Fruit fly (Drosophila melanogaster) whole organism, embryonic: ENCODE results near the gene pit.

Experiments
- Ada2b ChIP-seq: fragments of 200-800 bp; sonication (Bioruptor generic); IDR thresholded peaks from 2 replicates; pipeline ENCODE4 v1.3.6; 2022; ENCODE audit warnings: missing biosample characterization, missing genetic modification characterization
- CG11504 ChIP-seq: fragments of 200-800 bp; sonication (Bioruptor generic); optimal IDR thresholded peaks from 3 replicates; lab custom pipeline; 2019; ENCODE audit warnings: missing biosample characterization, mild to moderate bottlenecking, missing genetic modification characterization, moderate library complexity
- CG12236 ChIP-seq: fragments of 200-800 bp; sonication (Bioruptor generic); optimal IDR thresholded peaks from 2 replicates; lab custom pipeline; 2016; ENCODE audit warnings: missing biosample characterization, missing genetic modification characterization
- CG15269 ChIP-seq: fragments of 200-800 bp; sonication (Bioruptor generic); optimal IDR thresholded peaks from 2 replicates; lab custom pipeline; 2018; ENCODE audit warnings: missing biosample characterization, mild to moderate bottlenecking, missing genetic modification characterization, moderate library complexity
- CG17385 ChIP-seq: fragments of 200-800 bp; sonication (Bioruptor generic); optimal IDR thresholded peaks from 3 replicates; lab custom pipeline; 2018; ENCODE audit warnings: missing biosample characterization, mild to moderate bottlenecking, missing genetic modification characterization
- CG18476 ChIP-seq: fragments of 200-800 bp; sonication (Bioruptor generic); optimal IDR thresholded peaks from 2 replicates; lab custom pipeline; 2016; ENCODE audit warnings: missing biosample characterization, mild to moderate bottlenecking, missing genetic modification characterization
- CG2678 ChIP-seq: fragments of 200-800 bp; sonication (Bioruptor generic); optimal IDR thresholded peaks from 3 replicates; lab custom pipeline; 2019; ENCODE audit warnings: missing biosample characterization, mild to moderate bottlenecking, missing genetic modification characterization, moderate library complexity
- CG34376 ChIP-seq: fragments of 200-800 bp; sonication (Bioruptor generic); optimal IDR thresholded peaks from 2 replicates; lab custom pipeline; 2018; ENCODE audit warnings: missing biosample characterization, mild to moderate bottlenecking, missing genetic modification characterization
- CG5953 ChIP-seq: fragments of 200-800 bp; sonication (Bioruptor generic); IDR thresholded peaks from 2 replicates; pipeline ENCODE4 v1.3.6; 2022; ENCODE audit warnings: missing biosample characterization, missing genetic modification characterization
- CG6689 ChIP-seq: fragments of 200-800 bp; sonication (Bioruptor generic); IDR thresholded peaks from 2 replicates; pipeline ENCODE4 v1.3.6; 2022; ENCODE audit warnings: missing biosample characterization, missing genetic modification characterization
- CG6765 ChIP-seq: fragments of 200-800 bp; sonication (Bioruptor generic); optimal IDR thresholded peaks from 3 replicates; lab custom pipeline; 2017; ENCODE audit warnings: missing biosample characterization, mild to moderate bottlenecking, missing genetic modification characterization
- CG7271 ChIP-seq: fragments of 200-800 bp; sonication (Bioruptor generic); optimal IDR thresholded peaks from 2 replicates; lab custom pipeline; 2018; ENCODE audit warnings: missing biosample characterization, mild to moderate bottlenecking, missing genetic modification characterization, moderate library complexity
- CG7357 ChIP-seq: fragments of 200-800 bp; sonication (Bioruptor generic); IDR thresholded peaks from 3 replicates; pipeline ENCODE4 v1.3.6; 2022; ENCODE audit warnings: missing biosample characterization, missing genetic modification characterization
- CoRest ChIP-seq: fragments of 200-800 bp; sonication (Bioruptor generic); optimal IDR thresholded peaks from 3 replicates; lab custom pipeline; 2018; ENCODE audit warnings: missing biosample characterization, mild to moderate bottlenecking, missing genetic modification characterization, moderate library complexity
- Ets97D ChIP-seq: fragments of 200-800 bp; sonication (Bioruptor generic); optimal IDR thresholded peaks from 3 replicates; lab custom pipeline; 2016; ENCODE audit warnings: missing biosample characterization, missing genetic modification characterization
- HLH3B ChIP-seq: fragments of 200-800 bp; sonication (Bioruptor generic); IDR thresholded peaks from 2 replicates; pipeline ENCODE4 v1.3.6; 2022; ENCODE audit warnings: missing biosample characterization, missing genetic modification characterization
- HLHmδ ChIP-seq: fragments of 200-800 bp; sonication (Bioruptor generic); optimal IDR thresholded peaks from 2 replicates; lab custom pipeline; 2018; ENCODE audit warnings: missing biosample characterization, mild to moderate bottlenecking, missing genetic modification characterization, moderate library complexity
- Hr51 ChIP-seq, 2 experiments: fragments of 200-800 bp; sonication (Bioruptor generic); optimal IDR thresholded peaks; 2 replicates in 1 of 2; 3 replicates in 1 of 2; lab custom pipeline; 2016 to 2018; ENCODE audit warnings: missing biosample characterization in 2 of 2, missing genetic modification characterization in 2 of 2, mild to moderate bottlenecking in 1 of 2, moderate library complexity in 1 of 2
- Oaz ChIP-seq: fragments of 200-800 bp; sonication (Bioruptor generic); IDR thresholded peaks from 2 replicates; pipeline ENCODE4 v1.3.6; 2022; ENCODE audit warnings: missing biosample characterization, missing genetic modification characterization
- Oli ChIP-seq: fragments of 200-800 bp; sonication (Bioruptor generic); optimal IDR thresholded peaks from 2 replicates; lab custom pipeline; 2018; ENCODE audit warnings: missing biosample characterization, mild to moderate bottlenecking, missing genetic modification characterization, moderate library complexity
- Ptx1 ChIP-seq: fragments of 200-800 bp; sonication (Bioruptor generic); IDR thresholded peaks from 2 replicates; pipeline ENCODE4 v1.3.6; 2022; ENCODE audit warnings: missing biosample characterization, missing genetic modification characterization
- Scr ChIP-seq: fragments of 200-800 bp; sonication (Bioruptor generic); IDR thresholded peaks from 2 replicates; pipeline ENCODE4 v1.3.6; 2022; ENCODE audit warnings: missing biosample characterization, missing genetic modification characterization; ENCODE audit not compliant: partially characterized antibody
- Six4 ChIP-seq: fragments of 200-800 bp; sonication (Bioruptor generic); optimal IDR thresholded peaks from 2 replicates; lab custom pipeline; 2016; ENCODE audit warnings: missing biosample characterization, missing genetic modification characterization
- Stat92E ChIP-seq, 3 experiments: fragments of >200 bp in 2 of 3; fragments of 200-800 bp in 1 of 3; sonication (Bioruptor generic) in 1 of 3; optimal IDR thresholded peaks; 2 replicates each; lab custom pipeline; 2017 to 2019; ENCODE audit warnings: missing biosample characterization in 3 of 3, missing genetic modification characterization in 3 of 3, mild to moderate bottlenecking in 1 of 3, moderate library complexity in 1 of 3
- al ChIP-seq: fragments of 200-800 bp; sonication (Bioruptor generic); IDR thresholded peaks from 2 replicates; pipeline ENCODE4 v1.3.6; 2022; ENCODE audit warnings: missing biosample characterization, missing genetic modification characterization
- ap ChIP-seq: fragments of 200-800 bp; sonication (Bioruptor generic); IDR thresholded peaks from 2 replicates; pipeline ENCODE4 v1.3.6; 2022; ENCODE audit warnings: missing biosample characterization, missing genetic modification characterization
- caup ChIP-seq: fragments of 200-800 bp; sonication (Bioruptor generic); optimal IDR thresholded peaks from 3 replicates; lab custom pipeline; 2017; ENCODE audit warnings: missing biosample characterization, mild to moderate bottlenecking, missing genetic modification characterization, moderate library complexity; ENCODE audit not compliant: severe bottlenecking
- chinmo ChIP-seq: fragments of 200-800 bp; sonication (Bioruptor generic); IDR thresholded peaks from 4 replicates; pipeline ENCODE4 v1.3.6; 2022; ENCODE audit warnings: missing biosample characterization, missing genetic modification characterization; ENCODE audit not compliant: partially characterized antibody
- chm ChIP-seq: fragments of 200-800 bp; sonication (Bioruptor generic); IDR thresholded peaks from 2 replicates; pipeline ENCODE4 v1.3.6; 2022; ENCODE audit warnings: missing biosample characterization, missing genetic modification characterization
- crc ChIP-seq: fragments of 200-800 bp; sonication (Bioruptor generic); optimal IDR thresholded peaks from 2 replicates; lab custom pipeline; 2016; ENCODE audit warnings: missing biosample characterization, missing genetic modification characterization
- dmrt99B ChIP-seq: fragments of 200-800 bp; sonication (Bioruptor generic); optimal IDR thresholded peaks from 2 replicates; lab custom pipeline; 2018; ENCODE audit warnings: missing biosample characterization, mild to moderate bottlenecking, missing genetic modification characterization, moderate library complexity
- esg ChIP-seq: fragments of 200-800 bp; sonication (Bioruptor generic); conservative IDR thresholded peaks from 2 replicates; pipeline ENCODE4 v1.3.6; 2022; ENCODE audit warnings: missing biosample characterization, missing genetic modification characterization
- gem ChIP-seq: fragments of 200-800 bp; sonication (Bioruptor generic); optimal IDR thresholded peaks from 2 replicates; lab custom pipeline; 2019; ENCODE audit warnings: missing biosample characterization, mild to moderate bottlenecking, missing genetic modification characterization, moderate library complexity
- grn ChIP-seq: fragments of 200-800 bp; sonication (Bioruptor generic); optimal IDR thresholded peaks from 3 replicates; lab custom pipeline; 2017; ENCODE audit warnings: missing biosample characterization, missing genetic modification characterization
- kah ChIP-seq: fragments of 200-800 bp; sonication (Bioruptor generic); optimal IDR thresholded peaks from 2 replicates; lab custom pipeline; 2018; ENCODE audit warnings: missing biosample characterization, mild to moderate bottlenecking, missing genetic modification characterization
- kni ChIP-seq: fragments of 200-800 bp; sonication (Bioruptor generic); optimal IDR thresholded peaks from 3 replicates; lab custom pipeline; 2017; ENCODE audit warnings: mild to moderate bottlenecking, missing biosample characterization, missing genetic modification reagents, missing genetic modification characterization
- lilli ChIP-seq: fragments of 200-800 bp; sonication (Bioruptor generic); optimal IDR thresholded peaks from 3 replicates; lab custom pipeline; 2016; ENCODE audit warnings: missing biosample characterization, missing genetic modification characterization
- nom ChIP-seq: fragments of 200-800 bp; sonication (Bioruptor generic); optimal IDR thresholded peaks from 2 replicates; lab custom pipeline; 2017; ENCODE audit warnings: missing biosample characterization, missing genetic modification characterization, mild to moderate bottlenecking, moderate library complexity, missing genetic modification reagents
- pfk ChIP-seq: fragments of 200-800 bp; sonication (Bioruptor generic); optimal IDR thresholded peaks from 2 replicates; lab custom pipeline; 2018; ENCODE audit warnings: missing biosample characterization, mild to moderate bottlenecking, missing genetic modification characterization, moderate library complexity
- pho ChIP-seq: fragments of 200-800 bp; sonication (Bioruptor generic); optimal IDR thresholded peaks from 2 replicates; lab custom pipeline; 2016; ENCODE audit warnings: missing biosample characterization, missing genetic modification characterization
- scrt ChIP-seq: fragments of 200-800 bp; sonication (Bioruptor generic); optimal IDR thresholded peaks from 2 replicates; lab custom pipeline; 2018; ENCODE audit warnings: missing biosample characterization, mild to moderate bottlenecking, missing genetic modification characterization, moderate library complexity
- sens-2 ChIP-seq: fragments of 200-800 bp; sonication (Bioruptor generic); IDR thresholded peaks from 2 replicates; pipeline ENCODE4 v1.3.6; 2022; ENCODE audit warnings: missing biosample characterization, missing genetic modification characterization
- sna ChIP-seq: fragments of 200-800 bp; sonication (Bioruptor generic); IDR thresholded peaks from 2 replicates; pipeline ENCODE4 v1.3.6; 2022; ENCODE audit warnings: missing biosample characterization, missing genetic modification characterization; ENCODE audit not compliant: partially characterized antibody
- sr ChIP-seq: fragments of 200-800 bp; sonication (Bioruptor generic); IDR thresholded peaks from 3 replicates; pipeline ENCODE4 v1.3.6; 2022; ENCODE audit warnings: missing biosample characterization, missing genetic modification characterization
- ssp ChIP-seq: fragments of 200-800 bp; sonication (Bioruptor generic); IDR thresholded peaks from 2 replicates; pipeline ENCODE4 v1.3.6; 2022; ENCODE audit warnings: missing biosample characterization, missing genetic modification characterization
- tna ChIP-seq: fragments of 200-800 bp; sonication (Bioruptor generic); IDR thresholded peaks from 2 replicates; pipeline ENCODE4 v1.3.6; 2022; ENCODE audit warnings: missing biosample characterization, missing genetic modification characterization; ENCODE audit not compliant: partially characterized antibody
- twi ChIP-seq: fragments of 200-800 bp; optimal IDR thresholded peaks from 2 replicates; lab custom pipeline; 2019; ENCODE audit warnings: missing biosample characterization, mild to moderate bottlenecking, missing genetic modification characterization, moderate library complexity
- vvl ChIP-seq: fragments of 200-800 bp; sonication (Bioruptor generic); IDR thresholded peaks from 2 replicates; pipeline ENCODE4 v1.3.6; 2022; ENCODE audit warnings: missing biosample characterization, missing genetic modification characterization
- wdn ChIP-seq: fragments of 200-800 bp; sonication (Bioruptor generic); IDR thresholded peaks from 2 replicates; pipeline ENCODE4 v1.3.6; 2022; ENCODE audit warnings: missing biosample characterization, missing genetic modification characterization
- zen ChIP-seq: fragments of 200-800 bp; sonication (Bioruptor generic); optimal IDR thresholded peaks from 3 replicates; lab custom pipeline; 2018; ENCODE audit warnings: missing biosample characterization, mild to moderate bottlenecking, missing genetic modification characterization, moderate library complexity

The pit gene

dm6 chr3R:22044443-22044970 lies 10.4 kb downstream of the pit start (continued):
- TF ChIP-seq CG5953 (no peak), crc (GFP tag; lab: Kevin White, UChicago) (no peak), Oli (tag; lab: Kevin White, UChicago) (no peak), twi (tag; lab: Kevin White, UChicago) (peak; percentile 99), chinmo (GFP tag; lab: Robert Waterston, UW) (no peak), Ptx1 (no peak), CG18476 (GFP tag; lab: Kevin White, UChicago) (no peak), HLHmδ (no peak), chm (0 out of 2 replicates have a peak, but pooled peaks have one; percentile 12), tna (no peak), Stat92E (GFP tag; optimal IDR thresholded peaks at IDR 0.05; lab: Kevin White, UChicago) (no peak), pfk (GFP tag; lab: Kevin White, UChicago) (no peak), nom (no peak), HLH3B (GFP tag; lab: Robert Waterston, UW) (no peak), al (GFP tag; lab: Robert Waterston, UW) (no peak), grn (GFP tag; lab: Kevin White, UChicago) (no peak), sna (GFP tag; lab: Robert Waterston, UW) (no peak), sens-2 (GFP tag; lab: Robert Waterston, UW) (no peak), sr (peak; percentile 49; the same call in 1 of the 3 replicates), Scr (GFP tag; lab: Robert Waterston, UW) (no peak), esg (no peak), Oaz (GFP tag; lab: Robert Waterston, UW) (no peak), Ets97D (no peak), vvl (0 out of 2 replicates have a peak, but pooled peaks have one; percentile 11), CG17385 (GFP tag; lab: Kevin White, UChicago) (no peak), ssp (no peak), CG34376 (GFP tag; lab: Kevin White, UChicago) (no peak), CG12236 (GFP tag; lab: Kevin White, UChicago) (no peak), wdn (no peak), CG7357 (no peak), pho (GFP tag; lab: Kevin White, UChicago) (no peak), Ada2b (GFP tag; lab: Robert Waterston, UW) (no peak), scrt (GFP tag; lab: Kevin White, UChicago) (no peak)
- TF ChIP-seq, all 482 proteins: peak for 9

DNA sequence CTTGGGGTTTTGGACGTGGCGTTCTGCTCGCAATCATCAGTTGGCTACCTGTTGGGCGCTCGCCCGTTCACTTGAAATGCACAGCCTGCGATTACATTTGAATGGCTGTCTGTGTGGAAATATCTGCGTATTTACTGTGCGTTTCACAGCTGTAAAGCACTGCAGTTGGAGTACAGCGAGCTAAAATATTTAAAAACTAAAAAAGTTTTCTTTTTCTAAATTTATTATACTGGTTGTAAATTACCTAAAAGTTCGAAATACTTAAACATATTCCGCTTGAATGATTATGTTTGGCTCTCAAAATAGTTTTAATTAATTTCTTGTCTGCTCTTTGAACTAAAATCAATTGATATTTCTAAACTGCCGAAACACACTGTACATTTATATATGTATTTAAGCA lies 12.1 kb downstream of the pit start:
- TF ChIP-seq CG7271 (tag; lab: Kevin White, UChicago) (no peak), dmrt99B (tag; lab: Kevin White, UChicago) (peak; percentile 32), CoRest (tag; lab: Kevin White, UChicago) (peak; percentile 6), CG11504 (tag; lab: Kevin White, UChicago) (peak; percentile 32), ap (0 out of 2 replicates have a peak, but pooled peaks have one; percentile 4), chm (0 out of 2 replicates have a peak, but pooled peaks have one; percentile 7), kni (GFP tag; lab: Kevin White, UChicago) (no peak), kah (GFP tag; lab: Kevin White, UChicago) (peak; percentile 5), Six4 (GFP tag; lab: Kevin White, UChicago) (no peak), CG2678 (peak; percentile 12), CG6765 (GFP tag; lab: Kevin White, UChicago) (no peak), CG15269 (tag; lab: Kevin White, UChicago) (peak; percentile 25), Oli (tag; lab: Kevin White, UChicago) (peak; percentile 6), caup (GFP tag; lab: Kevin White, UChicago) (no peak), CG6689 (GFP tag; lab: Robert Waterston, UW) (0 out of 2 replicates have a peak, but pooled peaks have one; percentile 6), gem (tag; lab: Kevin White, UChicago) (peak; percentile 27), Hr51 (GFP tag; optimal IDR thresholded peaks at IDR 0.05; lab: Kevin White, UChicago) (peak in 1 of 2 experiments; percentile 22), lilli (peak; percentile 10), vvl (0 out of 2 replicates have a peak, but pooled peaks have one; percentile 6), zen (tag; lab: Kevin White, UChicago) (no peak)
